Worm (Caenorhabditis elegans): ENCODE measurements around the gene str-232.

The str-232 gene

ce11 chrV:16045837-16046236 is 30.3 kb upstream of the str-232 start, which contains the start of gene T10C6.15:
TSS of gene T10C6.15 (minus strand) at chrV:16045940.
- TF ChIP-seq elt-2 (tag; optimal IDR thresholded peaks at IDR 0.05) = peak; percentile 99
- no peak for TF ChIP-seq ztf-11 (tag; optimal IDR thresholded peaks at IDR 0.05)
- peak; percentile 92 for TF ChIP-seq pqm-1 (tag; optimal IDR thresholded peaks at IDR 0.05)
- TF ChIP-seq unc-39 (tag; optimal IDR thresholded peaks at IDR 0.05) = no peak
- TF ChIP-seq pha-4 (tag; optimal IDR thresholded peaks at IDR 0.05) = peak; percentile 90
- peak; percentile 57 for TF ChIP-seq nhr-43 (tag; optimal IDR thresholded peaks at IDR 0.05; ENCODE audit: poor library complexity, severe bottlenecking)
- TF ChIP-seq jun-1 (tag; optimal IDR thresholded peaks at IDR 0.05) = peak; percentile 82

ce11 chrV:16043686-16044085 is 28.1 kb upstream of the str-232 start:
- TF ChIP-seq nfya-1 (tag; optimal IDR thresholded peaks at IDR 0.05; ENCODE audit: insufficient read depth) (no peak), lin-39 (tag; optimal IDR thresholded peaks at IDR 0.05) (no peak), pha-4 (tag; optimal IDR thresholded peaks at IDR 0.05) (peak; percentile 28), elt-2 (tag; optimal IDR thresholded peaks at IDR 0.05) (peak; percentile 81), mdl-1 (tag; optimal IDR thresholded peaks at IDR 0.05) (no peak), pqm-1 (tag; optimal IDR thresholded peaks at IDR 0.05) (peak; percentile 53), hmg-11 (tag; optimal IDR thresholded peaks at IDR 0.05) (no peak), ama-1 (optimal IDR thresholded peaks at IDR 0.05) (no peak), eor-1 (tag; optimal IDR thresholded peaks at IDR 0.05) (no peak), tbx-2 (tag; optimal IDR thresholded peaks at IDR 0.05) (no peak)

DNA sequence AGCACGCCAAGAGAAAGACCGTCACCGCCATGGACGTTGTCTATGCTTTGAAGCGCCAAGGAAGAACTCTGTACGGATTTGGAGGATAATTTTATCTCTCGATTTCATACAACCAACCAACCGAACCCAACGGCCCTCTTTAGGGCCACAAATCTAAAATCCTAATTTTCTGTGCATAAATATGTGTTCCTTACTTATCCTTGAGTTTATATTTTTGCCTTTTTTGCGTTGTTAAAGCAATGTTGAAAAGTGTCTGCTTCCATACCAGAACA is 27.1 kb upstream of the str-232 start:
- no peak for TF ChIP-seq nhr-12 (tag; optimal IDR thresholded peaks at IDR 0.05)
- TF ChIP-seq tbx-2 (tag; optimal IDR thresholded peaks at IDR 0.05) = no peak
- no peak for TF ChIP-seq R02D3.7 (tag; optimal IDR thresholded peaks at IDR 0.05)
- no peak for TF ChIP-seq nhr-28 (tag; optimal IDR thresholded peaks at IDR 0.05)
- no peak for TF ChIP-seq nhr-11 (tag; optimal IDR thresholded peaks at IDR 0.05)
- TF ChIP-seq unc-62 (GFP tag; optimal IDR thresholded peaks at IDR 0.05) = no peak
- no peak for TF ChIP-seq daf-12 (tag; optimal IDR thresholded peaks at IDR 0.05)
- TF ChIP-seq nhr-23 (tag; optimal IDR thresholded peaks at IDR 0.05) = no peak
- TF ChIP-seq nhr-43 (tag; optimal IDR thresholded peaks at IDR 0.05; ENCODE audit: poor library complexity, severe bottlenecking) = no peak
- no peak for TF ChIP-seq hmg-11 (tag; optimal IDR thresholded peaks at IDR 0.05)
- no peak for TF ChIP-seq aly-2 (tag; optimal IDR thresholded peaks at IDR 0.05)
- TF ChIP-seq nfya-1 (tag; optimal IDR thresholded peaks at IDR 0.05; ENCODE audit: insufficient read depth) = no peak
- TF ChIP-seq lsy-12 (tag; optimal IDR thresholded peaks at IDR 0.05) = no peak
- no peak for TF ChIP-seq ceh-16 (tag; optimal IDR thresholded peaks at IDR 0.05)
- TF ChIP-seq ceh-82 (tag; optimal IDR thresholded peaks at IDR 0.05) = no peak
- TF ChIP-seq elt-1 (tag; optimal IDR thresholded peaks at IDR 0.05) = no peak
- TF ChIP-seq ZK546.5 (tag; optimal IDR thresholded peaks at IDR 0.05) = no peak
- no peak for TF ChIP-seq skn-1 (tag; optimal IDR thresholded peaks at IDR 0.05)
- TF ChIP-seq fkh-10 (GFP tag; optimal IDR thresholded peaks at IDR 0.05) = no peak
- TF ChIP-seq egl-5 (tag; optimal IDR thresholded peaks at IDR 0.05) = no peak

- TF ChIP-seq nhr-25 (tag; optimal IDR thresholded peaks at IDR 0.05) = peak; percentile 34
Observed at ce11 chrV:16041925-16042742, 26.6 kb upstream of the str-232 start, which contains the start of the genes his-2 and his-1. TSS of gene his-2 (minus strand) at chrV:16042283. TSS of gene his-1 (plus strand) at chrV:16042520.

DNA sequence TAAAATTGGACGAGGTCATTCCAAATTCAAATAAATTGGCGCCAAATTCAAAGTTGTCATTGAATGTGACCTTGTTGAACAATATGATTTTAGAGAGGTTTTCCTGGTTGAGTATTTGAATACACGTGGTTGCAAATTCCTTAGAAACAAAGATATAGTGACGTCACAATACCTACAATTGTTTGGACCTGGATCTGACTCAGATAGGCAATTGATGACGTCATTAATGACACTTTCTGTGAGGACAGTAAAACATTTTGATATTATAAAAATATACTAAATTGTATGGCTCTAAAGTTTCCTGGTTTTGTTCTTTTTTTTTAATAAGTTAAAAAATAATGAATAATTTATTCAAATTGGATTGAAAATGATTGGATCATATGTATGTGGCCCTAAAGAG is 25.9 kb upstream of the str-232 start:
- TF ChIP-seq ceh-82 (tag; optimal IDR thresholded peaks at IDR 0.05) = no peak
- TF ChIP-seq pha-4 (tag; optimal IDR thresholded peaks at IDR 0.05) = no peak
- no peak for TF ChIP-seq zag-1 (tag; optimal IDR thresholded peaks at IDR 0.05)
- no peak for TF ChIP-seq nhr-25 (tag; optimal IDR thresholded peaks at IDR 0.05)
- no peak for TF ChIP-seq nhr-76 (tag; optimal IDR thresholded peaks at IDR 0.05)
- no peak for TF ChIP-seq sea-2 (GFP tag; optimal IDR thresholded peaks at IDR 0.05)
- TF ChIP-seq nhr-77 (tag; optimal IDR thresholded peaks at IDR 0.05) = no peak
- no peak for TF ChIP-seq unc-62 (GFP tag; optimal IDR thresholded peaks at IDR 0.05)
- no peak for TF ChIP-seq ztf-11 (tag; optimal IDR thresholded peaks at IDR 0.05)
- TF ChIP-seq nhr-28 (tag; optimal IDR thresholded peaks at IDR 0.05) = no peak

Measured in whole organism, L3 larva.